Worm (Caenorhabditis elegans) whole organism, late embryonic: Measurements from ENCODE around the gene ZK1251.3.

Experiments
- C08G9.2 ChIP-seq: sonication (generic microtip); optimal IDR thresholded peaks from 2 replicates; lab custom pipeline; 2016; ENCODE audit warnings: mild to moderate bottlenecking, missing genetic modification characterization, moderate library complexity, missing compliant biosample characterization
- C38D4.7 ChIP-seq: fragments of 200-800 bp; sonication (Bioruptor generic); optimal IDR thresholded peaks from 2 replicates; lab custom pipeline; 2018; ENCODE audit warnings: mild to moderate bottlenecking, missing genetic modification characterization, moderate library complexity, missing compliant biosample characterization
- ama-1 ChIP-seq: fragments of 150-350 bp; optimal IDR thresholded peaks from 2 replicates; lab custom pipeline; 2014
- ceh-22 ChIP-seq: sonication (generic microtip); optimal IDR thresholded peaks from 2 replicates; lab custom pipeline; 2017; ENCODE audit warnings: missing biosample characterization, missing genetic modification characterization
- ceh-31 ChIP-seq: sonication (generic microtip); optimal IDR thresholded peaks from 2 replicates; lab custom pipeline; 2016; ENCODE audit warnings: missing genetic modification characterization, missing compliant biosample characterization
- ceh-48 ChIP-seq: sonication (generic microtip); optimal IDR thresholded peaks from 2 replicates; lab custom pipeline; 2016; ENCODE audit warnings: missing genetic modification characterization, inconsistent platforms, missing compliant biosample characterization
- ceh-6 ChIP-seq: fragments of 200-800 bp; sonication (Bioruptor generic); optimal IDR thresholded peaks from 2 replicates; lab custom pipeline; 2018; ENCODE audit warnings: mild to moderate bottlenecking, missing genetic modification characterization, missing compliant biosample characterization
- ceh-9 ChIP-seq: sonication (generic microtip); optimal IDR thresholded peaks from 2 replicates; lab custom pipeline; 2016; ENCODE audit warnings: mild to moderate bottlenecking, missing genetic modification characterization, inconsistent platforms, missing compliant biosample characterization
- dve-1 ChIP-seq: sonication (generic microtip); optimal IDR thresholded peaks from 2 replicates; lab custom pipeline; 2017; ENCODE audit warnings: antibody characterized with exemption, mild to moderate bottlenecking, missing genetic modification characterization, missing compliant biosample characterization
- ets-4 ChIP-seq: sonication (generic microtip); optimal IDR thresholded peaks from 2 replicates; lab custom pipeline; 2016; ENCODE audit warnings: missing genetic modification characterization, missing compliant biosample characterization
- eyg-1 ChIP-seq: sonication (generic microtip); optimal IDR thresholded peaks from 2 replicates; lab custom pipeline; 2016; ENCODE audit warnings: missing genotype, missing genetic modification characterization, missing compliant biosample characterization
- fkh-10 ChIP-seq: fragments of 150-350 bp; optimal IDR thresholded peaks from 2 replicates; lab custom pipeline; 2014; ENCODE audit warnings: missing biosample characterization, missing genetic modification reagents, missing genetic modification characterization
- hlh-13 ChIP-seq: fragments of 200-800 bp; sonication (Bioruptor generic); optimal IDR thresholded peaks from 2 replicates; lab custom pipeline; 2018; ENCODE audit warnings: mild to moderate bottlenecking, missing genetic modification characterization, missing compliant biosample characterization
- hlh-8 ChIP-seq: sonication (generic microtip); optimal IDR thresholded peaks from 2 replicates; lab custom pipeline; 2016; ENCODE audit warnings: missing genotype, missing genetic modification characterization, missing compliant biosample characterization
- mec-3 ChIP-seq: sonication (generic microtip); optimal IDR thresholded peaks from 2 replicates; lab custom pipeline; 2016; ENCODE audit warnings: borderline replicate concordance, missing genetic modification characterization, missing compliant biosample characterization
- nfya-1 ChIP-seq: sonication (generic microtip); optimal IDR thresholded peaks from 2 replicates; lab custom pipeline; 2017; ENCODE audit warnings: missing genetic modification characterization, mild to moderate bottlenecking, missing compliant biosample characterization, antibody characterized with exemption, moderate library complexity
- nhr-232 ChIP-seq: sonication (generic microtip); optimal IDR thresholded peaks from 2 replicates; lab custom pipeline; 2016; ENCODE audit warnings: missing genetic modification characterization, missing compliant biosample characterization
- odd-2 ChIP-seq: sonication (generic microtip); optimal IDR thresholded peaks from 2 replicates; lab custom pipeline; 2017; ENCODE audit warnings: antibody characterized with exemption, mild to moderate bottlenecking, missing genetic modification characterization, missing compliant biosample characterization
- pag-3 ChIP-seq: sonication (generic microtip); optimal IDR thresholded peaks from 2 replicates; lab custom pipeline; 2016; ENCODE audit warnings: missing compliant biosample characterization, missing genetic modification characterization, borderline replicate concordance
- pat-9 ChIP-seq: fragments of 200-800 bp; sonication (Bioruptor generic); optimal IDR thresholded peaks from 2 replicates; lab custom pipeline; 2018; ENCODE audit warnings: mild to moderate bottlenecking, missing genetic modification characterization, moderate library complexity, missing compliant biosample characterization
- pha-2 ChIP-seq: sonication (generic microtip); optimal IDR thresholded peaks from 2 replicates; lab custom pipeline; 2017; ENCODE audit warnings: mild to moderate bottlenecking, missing genetic modification characterization, missing compliant biosample characterization
- pha-4 ChIP-seq: fragments of 150-350 bp; optimal IDR thresholded peaks from 2 replicates; lab custom pipeline; 2018; ENCODE audit warnings: missing biosample characterization, missing genetic modification reagents, missing genetic modification characterization
- ref-2 ChIP-seq: sonication (generic microtip); optimal IDR thresholded peaks from 2 replicates; lab custom pipeline; 2016; ENCODE audit warnings: missing genetic modification characterization, missing compliant biosample characterization
- sdc-2 ChIP-seq: sonication (generic microtip); optimal IDR thresholded peaks from 2 replicates; lab custom pipeline; 2016; ENCODE audit warnings: missing genotype, missing genetic modification characterization, missing compliant biosample characterization
- sox-2 ChIP-seq: fragments of 200-800 bp; sonication (Bioruptor generic); IDR thresholded peaks from 2 replicates; pipeline ENCODE4 v1.3.6; 2022; ENCODE audit warnings: missing genetic modification reagents, missing genetic modification characterization, missing compliant biosample characterization
- sox-4 ChIP-seq: sonication (generic microtip); optimal IDR thresholded peaks from 2 replicates; lab custom pipeline; 2017; ENCODE audit warnings: mild to moderate bottlenecking, missing genetic modification characterization, inconsistent platforms, missing compliant biosample characterization
- tbx-2 ChIP-seq: sonication (generic microtip); optimal IDR thresholded peaks from 2 replicates; lab custom pipeline; 2016; ENCODE audit warnings: missing genetic modification characterization, missing compliant biosample characterization
- tbx-7 ChIP-seq: sonication (generic microtip); optimal IDR thresholded peaks from 2 replicates; lab custom pipeline; 2016; ENCODE audit warnings: missing genotype, missing genetic modification characterization, missing compliant biosample characterization
- unc-3 ChIP-seq, 2 experiments: fragments of 200-800 bp in 1 of 2; sonication (Bioruptor generic) in 1 of 2; sonication (generic microtip) in 1 of 2; conservative IDR thresholded peaks in 1 of 2; optimal IDR thresholded peaks in 1 of 2; 2 replicates each; pipeline versions ENCODE4 v1.3.6 to Lab custom; 2016 to 2022; ENCODE audit warnings: missing compliant biosample characterization in 2 of 2, missing genetic modification characterization in 2 of 2, missing genetic modification reagents in 1 of 2
- unc-42 ChIP-seq: sonication (generic microtip); optimal IDR thresholded peaks from 2 replicates; lab custom pipeline; 2016; ENCODE audit warnings: missing genotype, missing genetic modification characterization, missing compliant biosample characterization
- unc-55 ChIP-seq: sonication (generic microtip); optimal IDR thresholded peaks from 2 replicates; lab custom pipeline; 2017; ENCODE audit warnings: missing biosample characterization, missing genetic modification reagents, missing genetic modification characterization
- unc-86 ChIP-seq: sonication (generic microtip); optimal IDR thresholded peaks from 2 replicates; lab custom pipeline; 2016; ENCODE audit warnings: missing genetic modification characterization, missing compliant biosample characterization
- ztf-16 ChIP-seq: sonication (generic microtip); optimal IDR thresholded peaks from 2 replicates; lab custom pipeline; 2017; ENCODE audit warnings: missing genetic modification characterization, missing compliant biosample characterization

ZK1251.3 gene

ce11 chrIV:9696513-9696912 is 13.1 kb downstream of the ZK1251.3 start:
- TF ChIP-seq mec-3 (tag; lab: Kevin White, UChicago) = no peak
- TF ChIP-seq sox-2 (GFP tag; lab: Robert Waterston, UW) = no peak
- TF ChIP-seq ceh-22 (tag; lab: Kevin White, UChicago) = no peak
- TF ChIP-seq ceh-9 (tag; lab: Kevin White, UChicago) = no peak
- TF ChIP-seq hlh-13 (GFP tag; lab: Kevin White, UChicago) = no peak
- TF ChIP-seq ref-2 (tag; lab: Kevin White, UChicago) = no peak
- TF ChIP-seq fkh-10 (GFP tag; lab: Kevin White, UChicago) = no peak
- no peak for TF ChIP-seq ets-4

- TF ChIP-seq ceh-22 (tag; lab: Kevin White, UChicago) (no peak), C08G9.2 (tag; lab: Kevin White, UChicago) (no peak), sox-4 (no peak), pat-9 (tag; lab: Kevin White, UChicago) (no peak), ceh-31 (tag; lab: Kevin White, UChicago) (no peak)
Measured at ce11 chrIV:9697869-9698268, 14.4 kb downstream of the ZK1251.3 start.

- TF ChIP-seq hlh-13 (GFP tag; lab: Kevin White, UChicago) (no peak), unc-3 (GFP tag; conservative IDR thresholded peaks at IDR 0.05; lab: Robert Waterston, UW) (no peak), unc-3 (tag; optimal IDR thresholded peaks at IDR 0.05; lab: Kevin White, UChicago) (no peak), unc-55 (no peak), ztf-16 (tag; lab: Kevin White, UChicago) (no peak), tbx-7 (tag; lab: Kevin White, UChicago) (no peak), ama-1 (lab: Kevin White, UChicago) (no peak), pag-3 (tag; lab: Kevin White, UChicago) (no peak), mec-3 (tag; lab: Kevin White, UChicago) (no peak), pat-9 (tag; lab: Kevin White, UChicago) (no peak), ceh-48 (tag; lab: Kevin White, UChicago) (no peak)
Measured at ce11 chrIV:9699062-9699461, 15.6 kb downstream of the ZK1251.3 start.

DNA sequence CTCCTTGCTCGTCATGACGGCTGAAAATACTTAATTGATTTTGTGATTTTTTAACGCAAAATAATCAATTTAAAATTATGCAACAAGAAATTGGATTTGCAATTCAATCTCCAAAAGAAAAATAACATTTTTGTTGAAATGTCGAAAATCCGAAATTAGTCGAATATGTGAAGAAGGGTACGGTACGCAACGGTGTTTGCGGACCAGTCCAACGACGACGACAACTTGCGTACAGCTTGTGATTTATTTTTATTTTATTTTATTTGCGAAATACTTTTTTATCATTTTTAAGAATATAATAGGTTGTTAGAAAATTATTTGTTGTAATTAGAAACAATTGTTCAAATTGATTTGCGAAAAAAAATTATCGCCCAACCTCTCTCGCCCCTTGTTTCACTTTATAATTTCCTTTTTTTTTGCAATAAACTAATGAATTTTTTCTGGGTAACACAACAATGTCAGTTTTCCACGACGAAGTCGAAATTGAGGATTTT is 23.3 kb downstream of the ZK1251.3 start, which contains the start of the genes dcaf-1 and dph-3:
TSS of gene dcaf-1 (minus strand) at position 20 of the 494 bp plus-strand sequence.
TSS of gene dph-3 (plus strand) at position 444 of the 494 bp plus-strand sequence.
- TF ChIP-seq unc-42 (tag; lab: Kevin White, UChicago) = peak; percentile 11
- peak; percentile 10 for TF ChIP-seq nfya-1
- TF ChIP-seq eyg-1 (tag; lab: Kevin White, UChicago) = no peak
- no peak for TF ChIP-seq sdc-2 (tag; lab: Kevin White, UChicago)
- no peak for TF ChIP-seq pha-4 (tag; lab: Kevin White, UChicago)
- TF ChIP-seq odd-2 (tag; lab: Kevin White, UChicago) = no peak
- TF ChIP-seq C38D4.7 (GFP tag; lab: Kevin White, UChicago) = no peak
- TF ChIP-seq, all 69 proteins: peak for 2

DNA sequence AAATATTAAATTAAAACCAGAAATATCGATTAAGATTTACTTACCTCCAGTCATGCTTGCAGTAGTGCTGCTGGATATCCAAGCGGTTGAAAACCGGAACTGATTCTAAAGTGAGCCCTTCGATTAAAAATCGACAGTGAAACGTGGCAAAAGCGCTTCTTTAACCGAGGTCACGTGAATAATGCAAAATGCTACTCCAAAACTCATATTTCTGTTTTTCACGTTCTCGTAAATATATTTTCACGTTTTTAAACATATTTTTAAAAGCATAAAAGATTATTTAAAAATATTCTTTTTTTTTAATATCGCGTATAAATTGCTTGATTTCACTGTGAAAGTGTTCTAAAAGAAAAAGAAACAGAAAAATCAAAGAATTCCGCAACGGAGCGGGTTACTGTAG is 25.7 kb downstream of the ZK1251.3 start, which contains the start of gene ant-1.3:
TSS of gene ant-1.3 (minus strand) at position 101 of the 400 bp plus-strand sequence.
- TF ChIP-seq hlh-8 (tag; lab: Kevin White, UChicago) = no peak
- TF ChIP-seq mec-3 (tag; lab: Kevin White, UChicago) = no peak
- no peak for TF ChIP-seq ama-1 (lab: Kevin White, UChicago)
- TF ChIP-seq pha-2 (tag; lab: Kevin White, UChicago) = no peak
- TF ChIP-seq C08G9.2 (tag; lab: Kevin White, UChicago) = no peak
- TF ChIP-seq ets-4 = no peak
- TF ChIP-seq nhr-232 (tag; lab: Kevin White, UChicago) = no peak
- TF ChIP-seq ceh-6 = no peak
- TF ChIP-seq eyg-1 (tag; lab: Kevin White, UChicago) = no peak
- no peak for TF ChIP-seq dve-1 (tag; lab: Kevin White, UChicago)
- TF ChIP-seq ceh-22 (tag; lab: Kevin White, UChicago) = no peak
- no peak for TF ChIP-seq ztf-16 (tag; lab: Kevin White, UChicago)
- TF ChIP-seq ceh-48 (tag; lab: Kevin White, UChicago) = no peak
- no peak for TF ChIP-seq tbx-2 (tag; lab: Kevin White, UChicago)
- no peak for TF ChIP-seq unc-86
- TF ChIP-seq unc-55 = no peak
- TF ChIP-seq, all 69 proteins: peak for 0
